Worm (Caenorhabditis elegans): ENCODE data around the gene tdo-2.

tdo-2 gene

ce11 chrIII:5942104-5942503 is 22.3 kb upstream of the tdo-2 start:
- TF ChIP-seq blmp-1 (tag; optimal IDR thresholded peaks at IDR 0.05) = no peak
- no peak for TF ChIP-seq lin-32 (GFP tag; optimal IDR thresholded peaks at IDR 0.05)
- peak; percentile 84 for TF ChIP-seq elt-1 (tag; optimal IDR thresholded peaks at IDR 0.05; ENCODE audit: borderline replicate concordance, insufficient read depth)
- TF ChIP-seq ham-2 (GFP tag; optimal IDR thresholded peaks at IDR 0.05) = peak; percentile 42

ce11 chrIII:5940525-5940974 is 20.8 kb upstream of the tdo-2 start:
- TF ChIP-seq sem-2 (GFP tag; optimal IDR thresholded peaks at IDR 0.05) = no peak
- peak; percentile 79 for TF ChIP-seq unc-120 (tag; optimal IDR thresholded peaks at IDR 0.05; ENCODE audit: poor library complexity, severe bottlenecking)
- TF ChIP-seq nhr-28 (tag; optimal IDR thresholded peaks at IDR 0.05) = no peak
- TF ChIP-seq ceh-39 (tag; optimal IDR thresholded peaks at IDR 0.05) = peak; percentile 61
- TF ChIP-seq pha-4 (tag; optimal IDR thresholded peaks at IDR 0.05) = no peak
- peak; percentile 45 for TF ChIP-seq mep-1 (tag; optimal IDR thresholded peaks at IDR 0.05)
- TF ChIP-seq flh-1 (GFP tag; optimal IDR thresholded peaks at IDR 0.05) = no peak
- no peak for TF ChIP-seq snpc-4 (tag; optimal IDR thresholded peaks at IDR 0.05)
- no peak for TF ChIP-seq blmp-1 (tag; optimal IDR thresholded peaks at IDR 0.05)
- TF ChIP-seq elt-3 (tag; optimal IDR thresholded peaks at IDR 0.05) = no peak
- TF ChIP-seq M03D4.4 (tag; optimal IDR thresholded peaks at IDR 0.05) = no peak
- TF ChIP-seq ztf-11 (tag; optimal IDR thresholded peaks at IDR 0.05) = no peak
- no peak for TF ChIP-seq nhr-12 (tag; optimal IDR thresholded peaks at IDR 0.05)
- TF ChIP-seq ceh-83 (GFP tag; optimal IDR thresholded peaks at IDR 0.05) = no peak
- no peak for TF ChIP-seq nhr-2 (tag; optimal IDR thresholded peaks at IDR 0.05)
- peak; percentile 46 for TF ChIP-seq lin-32 (GFP tag; optimal IDR thresholded peaks at IDR 0.05)
- TF ChIP-seq lsy-2 (tag; optimal IDR thresholded peaks at IDR 0.05) = peak; percentile 19
- no peak for TF ChIP-seq nhr-237 (tag; optimal IDR thresholded peaks at IDR 0.05)
- TF ChIP-seq ham-2 (GFP tag; optimal IDR thresholded peaks at IDR 0.05) = no peak
- no peak for TF ChIP-seq cnd-1 (tag; optimal IDR thresholded peaks at IDR 0.05)
- TF ChIP-seq ces-1 (GFP tag; optimal IDR thresholded peaks at IDR 0.05) = peak; percentile 13
- no peak for TF ChIP-seq lin-13 (tag; optimal IDR thresholded peaks at IDR 0.05)
- no peak for TF ChIP-seq unc-39 (tag; optimal IDR thresholded peaks at IDR 0.05)
- TF ChIP-seq sptf-1 (tag; optimal IDR thresholded peaks at IDR 0.05) = no peak
- TF ChIP-seq mls-2 (tag; optimal IDR thresholded peaks at IDR 0.05) = no peak
- TF ChIP-seq unc-62 (GFP tag; optimal IDR thresholded peaks at IDR 0.05) = peak; percentile 30
- TF ChIP-seq nhr-76 (tag; optimal IDR thresholded peaks at IDR 0.05) = no peak
- no peak for TF ChIP-seq drap-1 (GFP tag; optimal IDR thresholded peaks at IDR 0.05)
- TF ChIP-seq hlh-1 (tag; optimal IDR thresholded peaks at IDR 0.05) = peak; percentile 14
- TF ChIP-seq ceh-43 (GFP tag; optimal IDR thresholded peaks at IDR 0.05) = no peak
- TF ChIP-seq tbx-8 (GFP tag; optimal IDR thresholded peaks at IDR 0.05) = no peak
- no peak for TF ChIP-seq mab-5 (tag; optimal IDR thresholded peaks at IDR 0.05)

DNA sequence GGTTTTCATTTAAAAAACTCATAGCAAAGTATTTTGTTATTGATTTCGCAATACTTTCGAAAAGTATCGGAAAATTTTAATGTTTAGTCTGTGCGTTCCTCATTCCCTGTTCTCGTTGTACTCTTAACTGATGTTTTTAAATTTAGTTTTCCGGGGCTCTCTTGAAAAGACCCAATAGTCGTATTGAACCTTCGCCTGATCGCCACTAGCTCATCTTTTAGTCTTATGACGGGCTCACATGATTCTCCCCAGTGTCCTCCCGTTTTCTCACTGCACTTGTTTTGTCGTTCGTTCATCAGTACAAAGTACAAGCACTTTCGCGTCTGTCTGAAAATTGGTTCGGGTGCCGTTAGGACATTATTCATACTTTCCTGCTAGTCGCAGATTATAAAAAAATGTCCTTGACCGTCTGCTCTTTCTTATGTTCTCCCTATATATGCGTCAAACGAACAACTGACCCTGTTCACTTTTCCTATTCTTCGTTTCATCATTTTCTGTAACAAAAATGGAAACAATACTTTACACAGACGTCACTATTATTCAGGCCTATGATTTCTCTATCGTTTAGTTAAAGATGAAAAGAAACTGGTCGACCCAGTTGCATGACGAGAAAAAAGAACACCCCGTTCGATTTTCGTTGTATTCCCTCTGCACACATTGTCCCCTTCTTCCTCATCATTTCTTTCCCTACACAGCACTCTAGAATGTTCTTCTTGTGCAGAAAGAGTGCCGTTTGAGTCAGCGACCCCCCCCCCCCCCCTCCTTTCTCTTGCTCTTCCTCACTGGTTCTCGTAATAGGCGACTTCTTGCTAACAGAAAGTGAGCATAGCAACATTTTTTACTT is 19.9 kb upstream of the tdo-2 start, which contains the start of gene ubq-1:
Gene ubq-1 (plus strand): TSS at position 802 of the 844 bp plus-strand sequence.
- peak; percentile 66 for TF ChIP-seq M03D4.4 (tag; optimal IDR thresholded peaks at IDR 0.05)
- no peak for TF ChIP-seq unc-39 (tag; optimal IDR thresholded peaks at IDR 0.05)
- TF ChIP-seq lsy-2 (tag; optimal IDR thresholded peaks at IDR 0.05) = no peak
- no peak for TF ChIP-seq ces-1 (GFP tag; optimal IDR thresholded peaks at IDR 0.05)
- TF ChIP-seq bed-3 (GFP tag; optimal IDR thresholded peaks at IDR 0.05) = no peak
- TF ChIP-seq flh-1 (GFP tag; optimal IDR thresholded peaks at IDR 0.05) = no peak
- TF ChIP-seq mls-2 (tag; optimal IDR thresholded peaks at IDR 0.05) = peak; percentile 50
- TF ChIP-seq ceh-43 (GFP tag; optimal IDR thresholded peaks at IDR 0.05) = no peak
- no peak for TF ChIP-seq hlh-1 (tag; optimal IDR thresholded peaks at IDR 0.05)
- TF ChIP-seq cnd-1 (tag; optimal IDR thresholded peaks at IDR 0.05) = peak; percentile 58

Data from whole organism, mixed stage, embryonic.